Worm (Caenorhabditis elegans) whole organism, L1 larva: ENCODE results near the gene B0244.15.

Experiments
- C04F5.9 ChIP-seq: sonication (generic microtip); optimal IDR thresholded peaks from 2 replicates; lab custom pipeline; 2016; ENCODE audit warnings: missing genetic modification characterization, missing compliant biosample characterization
- C16A3.4 ChIP-seq: fragments of 150-350 bp; optimal IDR thresholded peaks from 2 replicates; lab custom pipeline; 2014; ENCODE audit warnings: missing biosample characterization, missing genetic modification characterization
- C34B4.2 ChIP-seq: sonication (generic microtip); optimal IDR thresholded peaks from 2 replicates; lab custom pipeline; 2017; ENCODE audit warnings: mild to moderate bottlenecking, missing genetic modification characterization, missing compliant biosample characterization
- F16B12.6 ChIP-seq: fragments of 150-350 bp; optimal IDR thresholded peaks from 2 replicates; lab custom pipeline; 2014; ENCODE audit warnings: missing biosample characterization, missing genetic modification characterization
- aha-1 ChIP-seq: fragments of 150-350 bp; optimal IDR thresholded peaks from 2 replicates; lab custom pipeline; 2014; ENCODE audit warnings: missing biosample characterization, missing genetic modification characterization
- alr-1 ChIP-seq: fragments of 200-800 bp; sonication (Bioruptor generic); optimal IDR thresholded peaks from 2 replicates; lab custom pipeline; 2018; ENCODE audit warnings: borderline replicate concordance, mild to moderate bottlenecking, missing genetic modification characterization, missing compliant biosample characterization
- aly-2 ChIP-seq: fragments of 150-350 bp; optimal IDR thresholded peaks from 2 replicates; lab custom pipeline; 2014; ENCODE audit warnings: missing biosample characterization, missing genetic modification characterization
- ama-1 ChIP-seq: fragments of 150-350 bp; optimal IDR thresholded peaks from 2 replicates; lab custom pipeline; 2014
- ceh-63 ChIP-seq: fragments of 200-800 bp; sonication (Bioruptor generic); optimal IDR thresholded peaks from 2 replicates; lab custom pipeline; 2018; ENCODE audit warnings: mild to moderate bottlenecking, missing genetic modification characterization, missing compliant biosample characterization
- ceh-8 ChIP-seq: fragments of 200-800 bp; sonication (Bioruptor generic); optimal IDR thresholded peaks from 2 replicates; lab custom pipeline; 2018; ENCODE audit warnings: mild to moderate bottlenecking, missing genetic modification characterization, moderate library complexity, missing compliant biosample characterization
- ceh-82 ChIP-seq, 3 experiments: fragments of 150-350 bp in 1 of 3; sonication (generic microtip) in 2 of 3; optimal IDR thresholded peaks; 2 replicates each; lab custom pipeline; 2014 to 2017; ENCODE audit warnings: missing biosample characterization in 3 of 3, missing genetic modification characterization in 3 of 3
- ceh-88 ChIP-seq: fragments of 200-800 bp; sonication (Bioruptor generic); IDR thresholded peaks from 2 replicates; pipeline ENCODE4 v1.3.6; 2022; ENCODE audit warnings: missing genetic modification characterization, missing compliant biosample characterization
- ceh-90 ChIP-seq: sonication (generic microtip); optimal IDR thresholded peaks from 2 replicates; lab custom pipeline; 2016; ENCODE audit warnings: missing genetic modification characterization, missing compliant biosample characterization
- ces-1 ChIP-seq: fragments of 150-350 bp; optimal IDR thresholded peaks from 2 replicates; lab custom pipeline; 2014; ENCODE audit warnings: missing biosample characterization, missing genetic modification reagents, missing genetic modification characterization
- dpl-1 ChIP-seq, 3 experiments: fragments of 150-350 bp in 2 of 3; sonication (generic microtip) in 1 of 3; optimal IDR thresholded peaks; 2 replicates each; lab custom pipeline; 2014 to 2017; ENCODE audit warnings: missing biosample characterization in 3 of 3, missing genetic modification characterization in 3 of 3, missing genetic modification reagents in 3 of 3
- egl-27 ChIP-seq, 2 experiments: fragments of 150-350 bp in 1 of 2; sonication (generic microtip); optimal IDR thresholded peaks; 3 replicates each; lab custom pipeline; 2017 to 2018; ENCODE audit warnings: missing biosample characterization in 2 of 2, missing genetic modification characterization in 2 of 2, missing genetic modification reagents in 2 of 2
- elt-2 ChIP-seq: sonication (generic microtip); optimal IDR thresholded peaks from 2 replicates; lab custom pipeline; 2016; ENCODE audit warnings: missing genetic modification characterization, mild to moderate bottlenecking, inconsistent platforms, missing compliant biosample characterization, missing genetic modification reagents
- ets-5 ChIP-seq: fragments of 200-800 bp; sonication (Bioruptor generic); IDR thresholded peaks from 2 replicates; pipeline ENCODE4 v1.3.6; 2022; ENCODE audit warnings: missing genetic modification characterization, missing compliant biosample characterization
- fkh-4 ChIP-seq: sonication (generic microtip); optimal IDR thresholded peaks from 2 replicates; lab custom pipeline; 2016; ENCODE audit warnings: missing compliant biosample characterization, missing genetic modification characterization, borderline replicate concordance
- fkh-8 ChIP-seq: sonication (generic microtip); optimal IDR thresholded peaks from 2 replicates; lab custom pipeline; 2016; ENCODE audit warnings: mild to moderate bottlenecking, missing genetic modification characterization, missing compliant biosample characterization
- fos-1 ChIP-seq: fragments of 150-350 bp; optimal IDR thresholded peaks from 2 replicates; lab custom pipeline; 2014; ENCODE audit warnings: missing biosample characterization, missing genetic modification characterization
- isw-1 ChIP-seq: fragments of 200-800 bp; sonication (Bioruptor generic); IDR thresholded peaks from 2 replicates; pipeline ENCODE4 v1.3.6; 2022; ENCODE audit warnings: missing genetic modification characterization, missing compliant biosample characterization
- jun-1 ChIP-seq: fragments of 150-350 bp; optimal IDR thresholded peaks from 2 replicates; lab custom pipeline; 2014; ENCODE audit warnings: missing biosample characterization, missing genetic modification reagents, missing genetic modification characterization
- lin-13 ChIP-seq: fragments of 150-350 bp; optimal IDR thresholded peaks from 2 replicates; lab custom pipeline; 2014; ENCODE audit warnings: missing biosample characterization, missing genetic modification reagents, missing genetic modification characterization
- lin-14 ChIP-seq: fragments of 200-800 bp; sonication (Bioruptor generic); optimal IDR thresholded peaks from 2 replicates; lab custom pipeline; 2018; ENCODE audit warnings: mild to moderate bottlenecking, missing genetic modification characterization, moderate library complexity, missing compliant biosample characterization
- lin-15B ChIP-seq: fragments of 150-350 bp; sonication (generic microtip); optimal IDR thresholded peaks from 3 replicates; lab custom pipeline; 2014; ENCODE audit warnings: missing biosample characterization, missing genetic modification characterization
- lin-35 ChIP-seq, 2 experiments: fragments of 150-350 bp; optimal IDR thresholded peaks; 2 replicates each; lab custom pipeline; 2014; ENCODE audit warnings: missing biosample characterization in 2 of 2, missing genetic modification characterization in 2 of 2, missing genetic modification reagents in 2 of 2
- lin-39 ChIP-seq: fragments of 150-350 bp; optimal IDR thresholded peaks from 2 replicates; lab custom pipeline; 2014; ENCODE audit warnings: missing biosample characterization, missing genetic modification reagents, missing genetic modification characterization
- lsy-2 ChIP-seq, 2 experiments: fragments of 150-350 bp; optimal IDR thresholded peaks; 2 replicates each; lab custom pipeline; 2014; ENCODE audit warnings: missing biosample characterization in 2 of 2, missing genetic modification characterization in 2 of 2
- mef-2 ChIP-seq: fragments of 150-350 bp; optimal IDR thresholded peaks from 2 replicates; lab custom pipeline; 2014; ENCODE audit warnings: missing biosample characterization, missing genetic modification characterization
- nhr-20 ChIP-seq: sonication (generic microtip); optimal IDR thresholded peaks from 2 replicates; lab custom pipeline; 2016; ENCODE audit warnings: mild to moderate bottlenecking, missing genetic modification characterization, missing compliant biosample characterization
- nhr-28 ChIP-seq: fragments of 150-350 bp; optimal IDR thresholded peaks from 2 replicates; lab custom pipeline; 2014; ENCODE audit warnings: missing biosample characterization, missing genetic modification characterization
- nhr-47 ChIP-seq: sonication (generic microtip); optimal IDR thresholded peaks from 2 replicates; lab custom pipeline; 2016; ENCODE audit warnings: mild to moderate bottlenecking, missing genetic modification characterization, moderate library complexity, missing compliant biosample characterization
- nhr-71 ChIP-seq: sonication (generic microtip); optimal IDR thresholded peaks from 2 replicates; lab custom pipeline; 2016; ENCODE audit warnings: mild to moderate bottlenecking, missing genetic modification characterization, moderate library complexity, missing compliant biosample characterization
- nhr-90 ChIP-seq: sonication (generic microtip); optimal IDR thresholded peaks from 2 replicates; lab custom pipeline; 2016; ENCODE audit warnings: mild to moderate bottlenecking, missing genetic modification characterization, missing compliant biosample characterization; ENCODE audit not compliant: poor library complexity
- pqm-1 ChIP-seq: sonication (generic microtip); optimal IDR thresholded peaks from 3 replicates; lab custom pipeline; 2017; ENCODE audit warnings: missing biosample characterization, missing genetic modification characterization
- rnt-1 ChIP-seq: sonication (generic microtip); optimal IDR thresholded peaks from 2 replicates; lab custom pipeline; 2016; ENCODE audit warnings: mild to moderate bottlenecking, missing genetic modification characterization, moderate library complexity, missing compliant biosample characterization
- snpc-4 ChIP-seq: fragments of 150-350 bp; optimal IDR thresholded peaks from 2 replicates; lab custom pipeline; 2014; ENCODE audit warnings: missing biosample characterization, missing genetic modification characterization
- sptf-1 ChIP-seq: fragments of 150-350 bp; optimal IDR thresholded peaks from 2 replicates; lab custom pipeline; 2014; ENCODE audit warnings: missing biosample characterization, missing genetic modification characterization
- sup-37 ChIP-seq: fragments of 200-800 bp; sonication (Bioruptor generic); optimal IDR thresholded peaks from 2 replicates; lab custom pipeline; 2018; ENCODE audit warnings: mild to moderate bottlenecking, missing genetic modification characterization, missing compliant biosample characterization
- tbx-2 ChIP-seq: sonication (generic microtip); optimal IDR thresholded peaks from 2 replicates; lab custom pipeline; 2016; ENCODE audit warnings: missing genetic modification characterization, missing compliant biosample characterization
- unc-30 ChIP-seq: sonication (generic microtip); optimal IDR thresholded peaks from 2 replicates; lab custom pipeline; 2017; ENCODE audit warnings: missing biosample characterization, missing genetic modification characterization
- unc-62 ChIP-seq: fragments of 150-350 bp; optimal IDR thresholded peaks from 2 replicates; lab custom pipeline; 2014; ENCODE audit warnings: missing biosample characterization, missing genetic modification reagents, missing genetic modification characterization
- unc-86 ChIP-seq: sonication (generic microtip); optimal IDR thresholded peaks from 2 replicates; lab custom pipeline; 2016; ENCODE audit warnings: missing genetic modification characterization, missing compliant biosample characterization
- unc-98 ChIP-seq: fragments of 200-800 bp; sonication (Bioruptor generic); IDR thresholded peaks from 2 replicates; pipeline ENCODE4 v1.3.6; 2022; ENCODE audit warnings: missing genetic modification characterization, missing compliant biosample characterization
- vab-15 ChIP-seq: sonication (generic microtip); optimal IDR thresholded peaks from 2 replicates; lab custom pipeline; 2017; ENCODE audit warnings: missing genotype, mild to moderate bottlenecking, missing genetic modification characterization, missing compliant biosample characterization
- xbp-1 ChIP-seq: sonication (generic microtip); optimal IDR thresholded peaks from 2 replicates; lab custom pipeline; 2016; ENCODE audit warnings: missing genetic modification characterization, missing compliant biosample characterization
- zag-1 ChIP-seq: fragments of 150-350 bp; optimal IDR thresholded peaks from 2 replicates; lab custom pipeline; 2014; ENCODE audit warnings: missing biosample characterization, missing genetic modification characterization
- zip-4 ChIP-seq: fragments of 200-800 bp; sonication (Bioruptor generic); optimal IDR thresholded peaks from 2 replicates; lab custom pipeline; 2018; ENCODE audit warnings: mild to moderate bottlenecking, missing genetic modification characterization, moderate library complexity, missing compliant biosample characterization
- ztf-11 ChIP-seq, 2 experiments: sonication (generic microtip); optimal IDR thresholded peaks; 2 replicates each; lab custom pipeline; 2016 to 2017; ENCODE audit warnings: missing genetic modification characterization in 2 of 2, missing biosample characterization in 1 of 2, missing compliant biosample characterization in 1 of 2

Gene B0244.15

ce11 chrIII:5748360-5748759, 5.2 kb downstream of the B0244.15 start:
- TF ChIP-seq C16A3.4 = no peak
- TF ChIP-seq ces-1 (GFP tag; lab: Kevin White, UChicago) = no peak
- TF ChIP-seq pqm-1 = no peak
- TF ChIP-seq lin-14 = no peak
- TF ChIP-seq lin-35 (GFP tag; optimal IDR thresholded peaks at IDR 0.05; lab: Kevin White, UChicago) = no peak
- TF ChIP-seq isw-1 (GFP tag; lab: Robert Waterston, UW) = no peak
- no peak for TF ChIP-seq mef-2
- no peak for TF ChIP-seq zag-1 (tag; lab: Kevin White, UChicago)
- TF ChIP-seq ama-1 (lab: Kevin White, UChicago) = no peak
- no peak for TF ChIP-seq nhr-20 (tag; lab: Kevin White, UChicago)
- no peak for TF ChIP-seq ets-5
- TF ChIP-seq ceh-90 = no peak
- no peak for TF ChIP-seq lin-13 (GFP tag; lab: Kevin White, UChicago)
- TF ChIP-seq nhr-90 (tag; lab: Kevin White, UChicago) = no peak
- TF ChIP-seq lin-15B (tag; lab: Kevin White, UChicago) = no peak
- TF ChIP-seq unc-86 (tag; lab: Kevin White, UChicago) = no peak
- TF ChIP-seq ceh-63 (GFP tag; lab: Kevin White, UChicago) = no peak
- no peak for TF ChIP-seq nhr-28 (tag; lab: Kevin White, UChicago)
- no peak for TF ChIP-seq lin-39 (tag; lab: Kevin White, UChicago)

DNA sequence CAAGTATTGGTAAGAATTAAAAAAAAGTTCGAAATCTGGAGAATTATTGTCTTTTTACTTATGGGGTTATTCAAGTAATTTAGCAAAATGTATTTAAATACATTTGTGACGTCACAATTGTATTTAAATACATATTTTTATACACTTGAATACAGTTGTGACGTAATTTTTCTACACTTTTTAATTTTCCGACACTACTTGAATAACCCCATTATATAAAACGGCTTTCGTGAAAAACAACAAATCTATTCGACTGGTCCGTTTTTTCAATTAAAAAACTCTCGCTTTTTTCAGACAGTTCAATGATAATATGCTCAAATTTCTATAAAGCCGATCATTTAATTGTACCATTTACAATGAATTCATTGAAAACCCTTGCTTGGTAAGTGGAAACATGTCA, 7.3 kb downstream of the B0244.15 start:
- TF ChIP-seq zip-4 (no peak), C04F5.9 (tag; lab: Kevin White, UChicago) (no peak), F16B12.6 (tag; lab: Kevin White, UChicago) (no peak), ceh-88 (GFP tag; lab: Robert Waterston, UW) (no peak), egl-27 (tag; optimal IDR thresholded peaks at IDR 0.05; lab: Kevin White, UChicago) (no peak), ceh-90 (no peak), sup-37 (GFP tag; lab: Kevin White, UChicago) (no peak), nhr-71 (tag; lab: Kevin White, UChicago) (no peak), alr-1 (no peak), xbp-1 (tag; lab: Kevin White, UChicago) (no peak), C16A3.4 (no peak), sptf-1 (tag; lab: Kevin White, UChicago) (no peak), ceh-8 (GFP tag; lab: Kevin White, UChicago) (no peak), dpl-1 (GFP tag; optimal IDR thresholded peaks at IDR 0.05; lab: Kevin White, UChicago) (no peak), fkh-4 (tag; lab: Kevin White, UChicago) (no peak), unc-98 (no peak), pqm-1 (no peak), snpc-4 (tag; lab: Kevin White, UChicago) (no peak), lsy-2 (tag; optimal IDR thresholded peaks at IDR 0.05; lab: Kevin White, UChicago) (no peak), nhr-47 (tag; lab: Kevin White, UChicago) (no peak)

ce11 chrIII:5755204-5755603, 12.0 kb downstream of the B0244.15 start, which contains the start of gene ida-1:
Gene ida-1, plus strand, starts transcription at chrIII:5755539.
- no peak for TF ChIP-seq alr-1
- peak; percentile 60 for TF ChIP-seq ceh-8 (GFP tag; lab: Kevin White, UChicago)
- no peak for TF ChIP-seq zag-1 (tag; lab: Kevin White, UChicago)
- no peak for TF ChIP-seq fos-1 (tag; lab: Kevin White, UChicago)
- TF ChIP-seq C16A3.4 = no peak
- no peak for TF ChIP-seq lin-15B (tag; lab: Kevin White, UChicago)
- TF ChIP-seq nhr-71 (tag; lab: Kevin White, UChicago) = peak; percentile 11
- no peak for TF ChIP-seq unc-62 (GFP tag; lab: Kevin White, UChicago)
- TF ChIP-seq rnt-1 = no peak
- no peak for TF ChIP-seq vab-15
- no peak for TF ChIP-seq aha-1
- no peak for TF ChIP-seq ztf-11 (tag; optimal IDR thresholded peaks at IDR 0.05; lab: Kevin White, UChicago)
- TF ChIP-seq fkh-8 = peak; percentile 90
- no peak for TF ChIP-seq unc-30 (tag; lab: Kevin White, UChicago)
- TF ChIP-seq aly-2 (tag; lab: Kevin White, UChicago) = no peak
- TF ChIP-seq elt-2 (tag; lab: Kevin White, UChicago) = no peak
- TF ChIP-seq C34B4.2 (tag; lab: Kevin White, UChicago) = no peak
- no peak for TF ChIP-seq nhr-28 (tag; lab: Kevin White, UChicago)
- peak; percentile 13 for TF ChIP-seq jun-1 (tag; lab: Kevin White, UChicago)
- TF ChIP-seq ceh-82 (tag; optimal IDR thresholded peaks at IDR 0.05; lab: Kevin White, UChicago) = peak in 2 of 3 experiments; percentile 53 to 66
- TF ChIP-seq isw-1 (GFP tag; lab: Robert Waterston, UW) = peak; percentile 45
- TF ChIP-seq snpc-4 (tag; lab: Kevin White, UChicago) = no peak
- TF ChIP-seq tbx-2 (tag; lab: Kevin White, UChicago) = no peak
- peak in 1 of 2 experiments; percentile 54 for TF ChIP-seq lin-35 (GFP tag; optimal IDR thresholded peaks at IDR 0.05; lab: Kevin White, UChicago)
